Worm (Caenorhabditis elegans) whole organism, L4 larva: ENCODE data around the gene phyh-1.

ENCODE experiments used
- F26F4.8 ChIP-seq: fragments of 200-800 bp; sonication (Bioruptor generic); conservative IDR thresholded peaks from 2 replicates; pipeline ENCODE4 v1.3.6; 2022; ENCODE audit warnings: missing genetic modification characterization, missing compliant biosample characterization
- F44E2.7 ChIP-seq: fragments of 200-800 bp; sonication (Bioruptor generic); IDR thresholded peaks from 2 replicates; pipeline ENCODE4 v2.1.2; 2022; ENCODE audit warnings: missing genetic modification characterization, missing compliant biosample characterization
- F49E8.2 ChIP-seq: sonication (generic microtip); optimal IDR thresholded peaks from 2 replicates; lab custom pipeline; 2016; ENCODE audit warnings: missing compliant biosample characterization, mild to moderate bottlenecking, missing genetic modification characterization, borderline replicate concordance
- Y105C5A.15 ChIP-seq: fragments of 200-800 bp; sonication (Bioruptor generic); IDR thresholded peaks from 2 replicates; pipeline ENCODE4 v1.3.6; 2022; ENCODE audit warnings: missing genetic modification characterization, missing compliant biosample characterization
- Y5F2A.4 ChIP-seq: fragments of 200-800 bp; sonication (Bioruptor generic); optimal IDR thresholded peaks from 2 replicates; lab custom pipeline; 2018; ENCODE audit warnings: mild to moderate bottlenecking, missing genetic modification characterization, missing compliant biosample characterization
- ZK546.5 ChIP-seq, 2 experiments: sonication (generic microtip); optimal IDR thresholded peaks; 2 replicates each; lab custom pipeline; 2017; ENCODE audit warnings: missing biosample characterization in 2 of 2, missing genetic modification characterization in 2 of 2
- ama-1 ChIP-seq: fragments of 150-350 bp; optimal IDR thresholded peaks from 2 replicates; lab custom pipeline; 2014; ENCODE audit warnings: inconsistent platforms, mixed read lengths
- attf-4 ChIP-seq: sonication (generic microtip); optimal IDR thresholded peaks from 3 replicates; lab custom pipeline; 2017; ENCODE audit warnings: missing biosample characterization, missing genetic modification characterization
- ceh-20 ChIP-seq: fragments of 200-800 bp; sonication (Bioruptor generic); IDR thresholded peaks from 2 replicates; pipeline ENCODE4 v1.3.6; 2022; ENCODE audit warnings: missing genetic modification reagents, missing genetic modification characterization, missing compliant biosample characterization
- ceh-44 ChIP-seq: fragments of 200-800 bp; sonication (Bioruptor generic); IDR thresholded peaks from 2 replicates; pipeline ENCODE4 v1.3.6; 2022; ENCODE audit warnings: missing genetic modification reagents, missing genetic modification characterization, missing compliant biosample characterization
- ceh-62 ChIP-seq: sonication (generic microtip); optimal IDR thresholded peaks from 2 replicates; lab custom pipeline; 2017; ENCODE audit warnings: missing biosample characterization, missing genetic modification characterization
- ceh-82 ChIP-seq: sonication (generic microtip); optimal IDR thresholded peaks from 2 replicates; lab custom pipeline; 2017; ENCODE audit warnings: missing biosample characterization, missing genetic modification characterization
- ces-1 ChIP-seq: fragments of 150-350 bp; sonication (generic microtip); optimal IDR thresholded peaks from 4 replicates; lab custom pipeline; 2014; ENCODE audit warnings: missing biosample characterization, missing genetic modification reagents, missing genetic modification characterization
- ctbp-1 ChIP-seq: fragments of 200-800 bp; sonication (Bioruptor generic); IDR thresholded peaks from 2 replicates; pipeline ENCODE4 v1.3.6; 2022; ENCODE audit warnings: missing genetic modification reagents, missing genetic modification characterization, missing compliant biosample characterization
- daf-16 ChIP-seq, 3 experiments: sonication (generic microtip); optimal IDR thresholded peaks; 2 replicates each; lab custom pipeline; 2016 to 2017; ENCODE audit warnings: missing genetic modification characterization in 3 of 3, missing genetic modification reagents in 3 of 3, mild to moderate bottlenecking in 2 of 3, missing compliant biosample characterization in 2 of 3, missing biosample characterization in 1 of 3, moderate library complexity in 1 of 3
- daf-19 ChIP-seq: fragments of 200-800 bp; sonication (Bioruptor generic); conservative IDR thresholded peaks from 2 replicates; pipeline ENCODE4 v1.3.6; 2022; ENCODE audit warnings: missing genetic modification characterization, missing compliant biosample characterization
- dmd-6 ChIP-seq: fragments of 200-800 bp; sonication (Bioruptor generic); IDR thresholded peaks from 2 replicates; pipeline ENCODE4 v1.3.6; 2022; ENCODE audit warnings: missing genetic modification reagents, missing genetic modification characterization, missing compliant biosample characterization
- dmd-8 ChIP-seq: fragments of 200-800 bp; sonication (Bioruptor generic); IDR thresholded peaks from 2 replicates; pipeline ENCODE4 v1.3.6; 2022; ENCODE audit warnings: missing genetic modification characterization, missing compliant biosample characterization
- dmd-9 ChIP-seq: fragments of 200-800 bp; sonication (Bioruptor generic); IDR thresholded peaks from 2 replicates; pipeline ENCODE4 v1.3.6; 2022; ENCODE audit warnings: missing genetic modification reagents, missing genetic modification characterization, missing compliant biosample characterization
- egl-43 ChIP-seq: fragments of 200-800 bp; sonication (Bioruptor generic); IDR thresholded peaks from 2 replicates; pipeline ENCODE4 v1.3.6; 2022; ENCODE audit warnings: missing genetic modification reagents, missing genetic modification characterization, missing compliant biosample characterization
- hif-1 ChIP-seq, 2 experiments: sonication (generic microtip); optimal IDR thresholded peaks; 2 replicates each; lab custom pipeline; 2016 to 2017; ENCODE audit warnings: missing compliant biosample characterization in 2 of 2, missing genetic modification characterization in 2 of 2, missing genetic modification reagents in 2 of 2, missing genotype in 2 of 2, mild to moderate bottlenecking in 1 of 2
- lin-15B ChIP-seq: fragments of 150-350 bp; sonication (generic microtip); optimal IDR thresholded peaks from 3 replicates; lab custom pipeline; 2014; ENCODE audit warnings: missing biosample characterization, missing genetic modification characterization
- lin-38 ChIP-seq: fragments of 200-800 bp; sonication (Bioruptor generic); IDR thresholded peaks from 2 replicates; pipeline ENCODE4 v1.3.6; 2022; ENCODE audit warnings: missing genetic modification reagents, missing genetic modification characterization, missing compliant biosample characterization
- lsy-2 ChIP-seq, 2 experiments: fragments of 150-350 bp in 1 of 2; sonication (generic microtip) in 1 of 2; optimal IDR thresholded peaks; 2 replicates each; lab custom pipeline; 2014 to 2017; ENCODE audit warnings: missing biosample characterization in 2 of 2, missing genetic modification characterization in 2 of 2
- madf-9 ChIP-seq: fragments of 200-800 bp; sonication (Bioruptor generic); conservative IDR thresholded peaks from 2 replicates; pipeline ENCODE4 v1.3.6; 2022; ENCODE audit warnings: missing genetic modification reagents, missing genetic modification characterization, missing compliant biosample characterization
- mdt-29 ChIP-seq: fragments of 200-800 bp; sonication (Bioruptor generic); IDR thresholded peaks from 2 replicates; pipeline ENCODE4 v1.3.6; 2022; ENCODE audit warnings: missing genetic modification reagents, missing genetic modification characterization, missing compliant biosample characterization
- mes-2 ChIP-seq: sonication (generic microtip); optimal IDR thresholded peaks from 2 replicates; lab custom pipeline; 2016; ENCODE audit warnings: missing genotype, mild to moderate bottlenecking, missing genetic modification characterization, missing compliant biosample characterization; ENCODE audit not compliant: poor library complexity, severe bottlenecking
- mxl-3 ChIP-seq: fragments of 200-800 bp; sonication (Bioruptor generic); optimal IDR thresholded peaks from 2 replicates; lab custom pipeline; 2018; ENCODE audit warnings: mild to moderate bottlenecking, missing genetic modification characterization, missing compliant biosample characterization
- nhr-111 ChIP-seq: fragments of 200-800 bp; sonication (Bioruptor generic); optimal IDR thresholded peaks from 2 replicates; lab custom pipeline; 2018; ENCODE audit warnings: mild to moderate bottlenecking, missing genetic modification characterization, missing compliant biosample characterization
- nhr-25 ChIP-seq: sonication (generic microtip); optimal IDR thresholded peaks from 2 replicates; lab custom pipeline; 2017; ENCODE audit warnings: missing genetic modification characterization, mild to moderate bottlenecking, missing compliant biosample characterization, antibody characterized with exemption, moderate library complexity, borderline replicate concordance; ENCODE audit not compliant: insufficient read depth
- nhr-48 ChIP-seq: sonication (generic microtip); optimal IDR thresholded peaks from 2 replicates; lab custom pipeline; 2016; ENCODE audit warnings: mild to moderate bottlenecking, missing genetic modification characterization, missing compliant biosample characterization
- nhr-6 ChIP-seq: fragments of 150-350 bp; optimal IDR thresholded peaks from 2 replicates; lab custom pipeline; 2014; ENCODE audit warnings: missing biosample characterization, missing genetic modification characterization
- nhr-76 ChIP-seq: fragments of 150-350 bp; optimal IDR thresholded peaks from 2 replicates; lab custom pipeline; 2014; ENCODE audit warnings: missing biosample characterization, missing genetic modification characterization
- nhr-77 ChIP-seq: fragments of 150-350 bp; optimal IDR thresholded peaks from 2 replicates; lab custom pipeline; 2014; ENCODE audit warnings: missing biosample characterization, missing genetic modification characterization
- pha-4 ChIP-seq, 2 experiments: fragments of 150-350 bp in 1 of 2; fragments of 200-800 bp in 1 of 2; sonication (Bioruptor generic) in 1 of 2; IDR thresholded peaks in 1 of 2; optimal IDR thresholded peaks in 1 of 2; 2 replicates each; pipeline versions ENCODE4 v1.3.6 to Lab custom; 2014 to 2022; ENCODE audit warnings: missing genetic modification characterization in 2 of 2, missing genetic modification reagents in 2 of 2, missing biosample characterization in 1 of 2, missing compliant biosample characterization in 1 of 2
- php-3 ChIP-seq: fragments of 200-800 bp; sonication (Bioruptor generic); IDR thresholded peaks from 2 replicates; pipeline ENCODE4 v1.3.6; 2022; ENCODE audit warnings: missing genetic modification reagents, missing genetic modification characterization, missing compliant biosample characterization
- set-16 ChIP-seq: fragments of 200-800 bp; sonication (Bioruptor generic); IDR thresholded peaks from 2 replicates; pipeline ENCODE4 v1.3.6; 2022; ENCODE audit warnings: missing genetic modification reagents, missing genetic modification characterization, missing compliant biosample characterization
- snpc-1.2 ChIP-seq: fragments of 200-800 bp; sonication (Bioruptor generic); IDR thresholded peaks from 2 replicates; pipeline ENCODE4 v1.3.6; 2022; ENCODE audit warnings: missing genetic modification reagents, missing genetic modification characterization, missing compliant biosample characterization
- spr-1 ChIP-seq: sonication (generic microtip); optimal IDR thresholded peaks from 2 replicates; lab custom pipeline; 2016; ENCODE audit warnings: mild to moderate bottlenecking, missing genetic modification characterization, missing compliant biosample characterization
- spr-3 ChIP-seq: fragments of 200-800 bp; sonication (Bioruptor generic); optimal IDR thresholded peaks from 2 replicates; lab custom pipeline; 2018; ENCODE audit warnings: mild to moderate bottlenecking, missing genetic modification characterization, missing compliant biosample characterization
- tra-1 ChIP-seq: fragments of 200-800 bp; sonication (Bioruptor generic); IDR thresholded peaks from 2 replicates; pipeline ENCODE4 v1.3.6; 2022; ENCODE audit warnings: missing genetic modification reagents, missing genetic modification characterization, missing compliant biosample characterization
- unc-39 ChIP-seq: sonication (generic microtip); optimal IDR thresholded peaks from 2 replicates; lab custom pipeline; 2017; ENCODE audit warnings: missing biosample characterization, missing genetic modification characterization
- vab-7 ChIP-seq: fragments of 200-800 bp; sonication (Bioruptor generic); IDR thresholded peaks from 2 replicates; pipeline ENCODE4 v1.3.6; 2022; ENCODE audit warnings: missing genetic modification reagents, missing genetic modification characterization, missing compliant biosample characterization
- zfp-2 ChIP-seq: sonication (generic microtip); optimal IDR thresholded peaks from 2 replicates; lab custom pipeline; 2016; ENCODE audit warnings: mild to moderate bottlenecking, missing genetic modification characterization, missing compliant biosample characterization
- zfp-3 ChIP-seq: fragments of 200-800 bp; sonication (Bioruptor generic); conservative IDR thresholded peaks from 2 replicates; pipeline ENCODE4 v1.3.6; 2022; ENCODE audit warnings: missing genetic modification reagents, missing genetic modification characterization, missing compliant biosample characterization
- ztf-11 ChIP-seq: fragments of 150-350 bp; optimal IDR thresholded peaks from 2 replicates; lab custom pipeline; 2014; ENCODE audit warnings: missing biosample characterization, missing genetic modification characterization
- ztf-7 ChIP-seq: fragments of 150-350 bp; optimal IDR thresholded peaks from 2 replicates; lab custom pipeline; 2014; ENCODE audit warnings: missing biosample characterization, missing genetic modification characterization

Gene phyh-1

ce11 chrIV:17281060-17282021 is 22.1 kb upstream of the phyh-1 start:
- TF ChIP-seq dmd-9 (GFP tag; lab: Robert Waterston, UW) (no peak), ztf-7 (tag; lab: Kevin White, UChicago) (peak; percentile 66), Y5F2A.4 (GFP tag; lab: Kevin White, UChicago) (peak; percentile 60), zfp-3 (GFP tag; lab: Robert Waterston, UW) (peak; percentile 98), lin-15B (tag; lab: Kevin White, UChicago) (no peak), dmd-6 (peak; percentile 59), Y105C5A.15 (GFP tag; lab: Robert Waterston, UW) (peak; percentile 94), spr-3 (GFP tag; lab: Kevin White, UChicago) (peak; percentile 38), nhr-6 (tag; lab: Kevin White, UChicago) (peak; percentile 61), unc-39 (tag; lab: Kevin White, UChicago) (no peak), zfp-2 (no peak), ces-1 (peak; percentile 47), ceh-20 (GFP tag; lab: Robert Waterston, UW) (peak; percentile 49; the same call in 1 of the 2 replicates), mdt-29 (GFP tag; lab: Robert Waterston, UW) (peak; percentile 70), ztf-11 (tag; lab: Kevin White, UChicago) (no peak), ama-1 (lab: Kevin White, UChicago) (peak; percentile 98), nhr-25 (tag; lab: Kevin White, UChicago) (no peak), ceh-62 (no peak), ctbp-1 (GFP tag; lab: Robert Waterston, UW) (peak; percentile 70), daf-19 (GFP tag; lab: Robert Waterston, UW) (peak; percentile 96), nhr-77 (no peak), F44E2.7 (GFP tag; lab: Robert Waterston, UW) (no peak), lsy-2 (tag; optimal IDR thresholded peaks at IDR 0.05; lab: Kevin White, UChicago) (peak in 1 of 2 experiments; percentile 91), mxl-3 (GFP tag; lab: Kevin White, UChicago) (no peak), lin-38 (GFP tag; lab: Robert Waterston, UW) (peak; percentile 81), nhr-48 (tag; lab: Kevin White, UChicago) (no peak), nhr-76 (tag; lab: Kevin White, UChicago) (no peak), egl-43 (GFP tag; lab: Robert Waterston, UW) (peak; percentile 81), ZK546.5 (tag; optimal IDR thresholded peaks at IDR 0.05; lab: Kevin White, UChicago) (no peak), madf-9 (GFP tag; lab: Robert Waterston, UW) (no peak; the same call in 1 of the 2 replicates), php-3 (GFP tag; lab: Robert Waterston, UW) (peak; percentile 50; the same call in 1 of the 2 replicates), ceh-82 (tag; lab: Kevin White, UChicago) (no peak), attf-4 (tag; lab: Kevin White, UChicago) (peak; percentile 15), ceh-44 (GFP tag; lab: Robert Waterston, UW) (no peak), pha-4 (GFP tag; IDR thresholded peaks at IDR 0.05; lab: Robert Waterston, UW) (peak; percentile 81), pha-4 (tag; optimal IDR thresholded peaks at IDR 0.05; lab: Kevin White, UChicago) (no peak), dmd-8 (GFP tag; lab: Robert Waterston, UW) (peak; percentile 67), tra-1 (GFP tag; lab: Robert Waterston, UW) (no peak; the same call in 1 of the 2 replicates), nhr-111 (GFP tag; lab: Kevin White, UChicago) (peak; percentile 51), mes-2 (tag; lab: Kevin White, UChicago) (peak; percentile 44), spr-1 (tag; lab: Kevin White, UChicago) (peak; percentile 56), F26F4.8 (peak; percentile 56; the same call in 1 of the 2 replicates), vab-7 (GFP tag; lab: Robert Waterston, UW) (peak; percentile 70), F49E8.2 (tag; lab: Kevin White, UChicago) (peak; percentile 93), daf-16 (GFP tag; optimal IDR thresholded peaks at IDR 0.05; lab: Kevin White, UChicago) (peak; percentile 0 to 46), daf-16 (tag; optimal IDR thresholded peaks at IDR 0.05; lab: Kevin White, UChicago) (peak; percentile 75), set-16 (GFP tag; lab: Robert Waterston, UW) (peak; percentile 95), hif-1 (tag; optimal IDR thresholded peaks at IDR 0.05; lab: Kevin White, UChicago) (no peak), snpc-1.2 (GFP tag; lab: Robert Waterston, UW) (peak; percentile 93)
